Worm (Caenorhabditis elegans) whole organism, L2 larva: Measurements from ENCODE around the gene F23H11.5.

ENCODE experiments used
- F13H6.1 ChIP-seq: sonication (generic microtip); optimal IDR thresholded peaks from 2 replicates; lab custom pipeline; 2016; ENCODE audit warnings: missing genetic modification characterization, missing compliant biosample characterization
- blmp-1 ChIP-seq: sonication (generic microtip); optimal IDR thresholded peaks from 2 replicates; lab custom pipeline; 2017; ENCODE audit warnings: missing genetic modification characterization, mild to moderate bottlenecking, missing compliant biosample characterization, antibody characterized with exemption, moderate library complexity; ENCODE audit not compliant: insufficient read depth
- gmeb-1 ChIP-seq: fragments of 150-350 bp; optimal IDR thresholded peaks from 2 replicates; lab custom pipeline; 2014; ENCODE audit warnings: missing biosample characterization, missing genetic modification characterization
- lin-11 ChIP-seq: fragments of 150-350 bp; sonication (generic microtip); optimal IDR thresholded peaks from 2 replicates; lab custom pipeline; 2014; ENCODE audit warnings: missing biosample characterization, missing genetic modification characterization, inconsistent platforms, mixed read lengths
- lin-39 ChIP-seq: fragments of 150-350 bp; optimal IDR thresholded peaks from 2 replicates; lab custom pipeline; 2014; ENCODE audit warnings: missing biosample characterization, missing genetic modification reagents, missing genetic modification characterization
- lsy-2 ChIP-seq, 2 experiments: fragments of 150-350 bp in 1 of 2; sonication (generic microtip) in 1 of 2; optimal IDR thresholded peaks; 2 replicates each; lab custom pipeline; 2014 to 2017; ENCODE audit warnings: missing biosample characterization in 2 of 2, missing genetic modification characterization in 2 of 2
- nhr-10 ChIP-seq: sonication (generic microtip); optimal IDR thresholded peaks from 2 replicates; lab custom pipeline; 2017; ENCODE audit warnings: missing biosample characterization, missing genetic modification characterization
- nhr-77 ChIP-seq: fragments of 150-350 bp; optimal IDR thresholded peaks from 2 replicates; lab custom pipeline; 2014; ENCODE audit warnings: missing biosample characterization, missing genetic modification characterization
- snpc-4 ChIP-seq: fragments of 150-350 bp; optimal IDR thresholded peaks from 2 replicates; lab custom pipeline; 2014; ENCODE audit warnings: missing biosample characterization, missing genetic modification characterization
- unc-55 ChIP-seq: fragments of 150-350 bp; sonication (generic microtip); optimal IDR thresholded peaks from 3 replicates; lab custom pipeline; 2014; ENCODE audit warnings: missing biosample characterization, missing genetic modification reagents, missing genetic modification characterization
- unc-62 ChIP-seq: fragments of 150-350 bp; optimal IDR thresholded peaks from 2 replicates; lab custom pipeline; 2014; ENCODE audit warnings: missing biosample characterization, missing genetic modification reagents, missing genetic modification characterization
- ztf-11 ChIP-seq: sonication (generic microtip); optimal IDR thresholded peaks from 2 replicates; lab custom pipeline; 2017; ENCODE audit warnings: missing biosample characterization, missing genetic modification characterization

DNA sequence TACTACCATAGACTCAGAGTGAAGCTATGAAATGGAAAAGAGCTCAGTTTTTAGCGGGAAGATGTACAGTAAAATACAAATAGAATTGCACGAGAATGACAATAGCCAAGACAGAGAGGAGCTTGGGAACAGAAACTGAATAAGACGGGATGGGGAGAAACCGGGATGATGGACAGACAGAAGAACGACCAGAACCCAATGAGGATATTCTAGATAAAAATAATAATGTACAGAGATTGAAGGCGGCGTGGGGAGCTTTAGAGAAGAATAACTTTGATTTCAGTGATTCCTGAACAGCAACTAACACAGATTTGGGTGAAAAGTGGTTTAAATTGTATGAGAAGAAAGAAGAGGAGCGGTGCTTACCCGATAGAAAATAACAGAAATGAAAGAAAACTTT, 28.9 kb downstream of the F23H11.5 start:
- TF ChIP-seq lsy-2 (tag; optimal IDR thresholded peaks at IDR 0.05; lab: Kevin White, UChicago) (no peak), blmp-1 (no peak), unc-55 (no peak), ztf-11 (tag; lab: Kevin White, UChicago) (no peak), F13H6.1 (tag; lab: Kevin White, UChicago) (no peak), snpc-4 (no peak), nhr-77 (tag; lab: Kevin White, UChicago) (no peak), lin-39 (tag; lab: Kevin White, UChicago) (no peak), gmeb-1 (no peak), unc-62 (GFP tag; lab: Kevin White, UChicago) (no peak), lin-11 (no peak), nhr-10 (tag; lab: Kevin White, UChicago) (no peak)
